Fruit fly (Drosophila melanogaster) whole organism, embryonic: ENCODE results near the gene pnt.

Experiments used
- ATbp ChIP-seq: fragments of 200-800 bp; sonication (Bioruptor generic); optimal IDR thresholded peaks from 2 replicates; lab custom pipeline; 2017; ENCODE audit warnings: missing biosample characterization, mild to moderate bottlenecking, missing genetic modification characterization, missing genetic modification reagents
- Ada2b ChIP-seq: fragments of 200-800 bp; sonication (Bioruptor generic); IDR thresholded peaks from 2 replicates; pipeline ENCODE4 v1.3.6; 2022; ENCODE audit warnings: missing biosample characterization, missing genetic modification characterization
- CG10267 ChIP-seq: fragments of 200-800 bp; sonication (Bioruptor generic); optimal IDR thresholded peaks from 2 replicates; lab custom pipeline; 2018; ENCODE audit warnings: missing biosample characterization, mild to moderate bottlenecking, missing genetic modification characterization, moderate library complexity
- CG11085 ChIP-seq: fragments of 200-800 bp; sonication (Bioruptor generic); IDR thresholded peaks from 2 replicates; pipeline ENCODE4 v1.3.6; 2022; ENCODE audit warnings: missing biosample characterization, missing genetic modification characterization
- CG11504 ChIP-seq: fragments of 200-800 bp; sonication (Bioruptor generic); optimal IDR thresholded peaks from 3 replicates; lab custom pipeline; 2019; ENCODE audit warnings: missing biosample characterization, mild to moderate bottlenecking, missing genetic modification characterization, moderate library complexity
- CG12391 ChIP-seq: fragments of 200-800 bp; sonication (Bioruptor generic); optimal IDR thresholded peaks from 3 replicates; lab custom pipeline; 2018; ENCODE audit warnings: missing biosample characterization, mild to moderate bottlenecking, missing genetic modification characterization, moderate library complexity
- CG14710 ChIP-seq: fragments of 200-800 bp; sonication (Bioruptor generic); optimal IDR thresholded peaks from 3 replicates; lab custom pipeline; 2019; ENCODE audit warnings: missing biosample characterization, mild to moderate bottlenecking, missing genetic modification characterization, moderate library complexity
- CG15011 ChIP-seq: fragments of 200-800 bp; sonication (Bioruptor generic); optimal IDR thresholded peaks from 3 replicates; lab custom pipeline; 2018; ENCODE audit warnings: missing biosample characterization, mild to moderate bottlenecking, missing genetic modification characterization
- CG17385 ChIP-seq: fragments of 200-800 bp; sonication (Bioruptor generic); optimal IDR thresholded peaks from 3 replicates; lab custom pipeline; 2018; ENCODE audit warnings: missing biosample characterization, mild to moderate bottlenecking, missing genetic modification characterization
- CG18476 ChIP-seq: fragments of 200-800 bp; sonication (Bioruptor generic); optimal IDR thresholded peaks from 2 replicates; lab custom pipeline; 2016; ENCODE audit warnings: missing biosample characterization, mild to moderate bottlenecking, missing genetic modification characterization
- CG18599 ChIP-seq: fragments of 200-800 bp; sonication (Bioruptor generic); optimal IDR thresholded peaks from 3 replicates; lab custom pipeline; 2017; ENCODE audit warnings: missing biosample characterization, missing genetic modification characterization, mild to moderate bottlenecking, moderate library complexity, missing genetic modification reagents
- CG2120 ChIP-seq: fragments of 200-800 bp; sonication (Bioruptor generic); optimal IDR thresholded peaks from 3 replicates; lab custom pipeline; 2016; ENCODE audit warnings: missing biosample characterization, missing genetic modification characterization
- CG2889 ChIP-seq: fragments of 200-800 bp; sonication (Bioruptor generic); IDR thresholded peaks from 3 replicates; pipeline ENCODE4 v1.3.6; 2022; ENCODE audit warnings: missing biosample characterization, missing genetic modification characterization
- CG3281 ChIP-seq: fragments of 200-800 bp; sonication (Bioruptor generic); optimal IDR thresholded peaks from 3 replicates; lab custom pipeline; 2017; ENCODE audit warnings: missing biosample characterization, mild to moderate bottlenecking, missing genetic modification characterization
- CG33557 ChIP-seq: fragments of 200-800 bp; sonication (Bioruptor generic); optimal IDR thresholded peaks from 2 replicates; lab custom pipeline; 2019; ENCODE audit warnings: missing biosample characterization, mild to moderate bottlenecking, missing genetic modification characterization, moderate library complexity
- CG4360 ChIP-seq: fragments of 200-800 bp; sonication (Bioruptor generic); IDR thresholded peaks from 2 replicates; pipeline ENCODE4 v1.3.6; 2022; ENCODE audit warnings: missing biosample characterization, missing genetic modification characterization
- CG7987 ChIP-seq: fragments of 200-800 bp; sonication (Bioruptor generic); optimal IDR thresholded peaks from 2 replicates; lab custom pipeline; 2018; ENCODE audit warnings: missing biosample characterization, mild to moderate bottlenecking, missing genetic modification characterization, moderate library complexity
- CG8281 ChIP-seq: fragments of 200-800 bp; sonication (Bioruptor generic); optimal IDR thresholded peaks from 2 replicates; lab custom pipeline; 2018; ENCODE audit warnings: missing biosample characterization, mild to moderate bottlenecking, missing genetic modification characterization, moderate library complexity
- CG8924 ChIP-seq: fragments of 200-800 bp; optimal IDR thresholded peaks from 3 replicates; lab custom pipeline; 2019; ENCODE audit warnings: missing biosample characterization, mild to moderate bottlenecking, missing genetic modification characterization, moderate library complexity
- CG9437 ChIP-seq: fragments of 200-800 bp; sonication (Bioruptor generic); optimal IDR thresholded peaks from 2 replicates; lab custom pipeline; 2018; ENCODE audit warnings: missing biosample characterization, mild to moderate bottlenecking, missing genetic modification characterization
- Chrac-16 ChIP-seq: fragments of 200-800 bp; sonication (Bioruptor generic); optimal IDR thresholded peaks from 3 replicates; lab custom pipeline; 2016; ENCODE audit warnings: missing biosample characterization, missing genetic modification characterization
- CoRest ChIP-seq: fragments of 200-800 bp; sonication (Bioruptor generic); optimal IDR thresholded peaks from 3 replicates; lab custom pipeline; 2018; ENCODE audit warnings: missing biosample characterization, mild to moderate bottlenecking, missing genetic modification characterization, moderate library complexity
- HLH4C ChIP-seq: fragments of 200-800 bp; sonication (Bioruptor generic); IDR thresholded peaks from 3 replicates; pipeline ENCODE4 v1.3.6; 2022; ENCODE audit warnings: missing biosample characterization, missing genetic modification characterization; ENCODE audit not compliant: partially characterized antibody
- Hey ChIP-seq: fragments of 200-800 bp; sonication (Bioruptor generic); optimal IDR thresholded peaks from 3 replicates; lab custom pipeline; 2018; ENCODE audit warnings: missing biosample characterization, mild to moderate bottlenecking, missing genetic modification characterization
- Hmr ChIP-seq: fragments of 200-800 bp; sonication (Bioruptor generic); optimal IDR thresholded peaks from 3 replicates; lab custom pipeline; 2017; ENCODE audit warnings: mild to moderate bottlenecking, missing biosample characterization, missing genetic modification reagents, missing genetic modification characterization
- Ravus ChIP-seq: fragments of 200-800 bp; sonication (Bioruptor generic); IDR thresholded peaks from 2 replicates; pipeline ENCODE4 v1.3.6; 2022; ENCODE audit warnings: missing biosample characterization, missing genetic modification characterization
- Rfx ChIP-seq: fragments of 200-800 bp; sonication (Bioruptor generic); IDR thresholded peaks from 2 replicates; pipeline ENCODE4 v1.3.6; 2022; ENCODE audit warnings: missing biosample characterization, missing genetic modification characterization
- Rx ChIP-seq: fragments of 200-800 bp; sonication (Bioruptor generic); IDR thresholded peaks from 2 replicates; pipeline ENCODE4 v1.3.6; 2022; ENCODE audit warnings: missing biosample characterization, missing genetic modification characterization
- Six4 ChIP-seq: fragments of 200-800 bp; sonication (Bioruptor generic); optimal IDR thresholded peaks from 2 replicates; lab custom pipeline; 2016; ENCODE audit warnings: missing biosample characterization, missing genetic modification characterization
- ac ChIP-seq: fragments of 200-800 bp; sonication (Bioruptor generic); optimal IDR thresholded peaks from 3 replicates; lab custom pipeline; 2017; ENCODE audit warnings: missing biosample characterization, mild to moderate bottlenecking, missing genetic modification characterization
- ap ChIP-seq: fragments of 200-800 bp; sonication (Bioruptor generic); IDR thresholded peaks from 2 replicates; pipeline ENCODE4 v1.3.6; 2022; ENCODE audit warnings: missing biosample characterization, missing genetic modification characterization
- bbx ChIP-seq: fragments of 200-800 bp; sonication (Bioruptor generic); IDR thresholded peaks from 2 replicates; pipeline ENCODE4 v1.3.6; 2022; ENCODE audit warnings: missing biosample characterization, missing genetic modification characterization; ENCODE audit not compliant: partially characterized antibody
- crp ChIP-seq, 2 experiments: fragments of 200-800 bp; sonication (Bioruptor generic); optimal IDR thresholded peaks; 2 replicates in 1 of 2; 3 replicates in 1 of 2; lab custom pipeline; 2017; ENCODE audit warnings: missing biosample characterization in 2 of 2, missing genetic modification characterization in 2 of 2, mild to moderate bottlenecking in 1 of 2, moderate library complexity in 1 of 2
- dm ChIP-seq: fragments of 200-800 bp; sonication (Bioruptor generic); optimal IDR thresholded peaks from 3 replicates; lab custom pipeline; 2016; ENCODE audit warnings: missing biosample characterization, missing genetic modification characterization
- dmrt11E ChIP-seq: fragments of 200-800 bp; sonication (Bioruptor generic); optimal IDR thresholded peaks from 3 replicates; lab custom pipeline; 2018; ENCODE audit warnings: missing biosample characterization, mild to moderate bottlenecking, missing genetic modification characterization, moderate library complexity
- gcm ChIP-seq: fragments of 200-800 bp; sonication (Bioruptor generic); optimal IDR thresholded peaks from 2 replicates; lab custom pipeline; 2019; ENCODE audit warnings: missing biosample characterization, mild to moderate bottlenecking, missing genetic modification characterization, moderate library complexity
- jigr1 ChIP-seq: fragments of 200-800 bp; sonication (Bioruptor generic); IDR thresholded peaks from 3 replicates; pipeline ENCODE4 v1.3.6; 2022; ENCODE audit warnings: missing biosample characterization, missing genetic modification characterization
- jing ChIP-seq: fragments of 200-800 bp; sonication (Bioruptor generic); optimal IDR thresholded peaks from 2 replicates; lab custom pipeline; 2018; ENCODE audit warnings: missing biosample characterization, mild to moderate bottlenecking, missing genetic modification characterization
- jumu ChIP-seq: fragments of 200-800 bp; sonication (Bioruptor generic); optimal IDR thresholded peaks from 3 replicates; lab custom pipeline; 2016; ENCODE audit warnings: missing biosample characterization, missing genetic modification characterization
- klu ChIP-seq: fragments of 200-800 bp; sonication (Bioruptor generic); IDR thresholded peaks from 2 replicates; pipeline ENCODE4 v1.3.6; 2022; ENCODE audit warnings: missing biosample characterization, missing genetic modification characterization
- luna ChIP-seq: fragments of 200-800 bp; sonication (Bioruptor generic); optimal IDR thresholded peaks from 2 replicates; lab custom pipeline; 2016; ENCODE audit warnings: missing biosample characterization, missing genetic modification characterization
- pzg ChIP-seq: fragments of 200-800 bp; sonication (Bioruptor generic); optimal IDR thresholded peaks from 3 replicates; lab custom pipeline; 2018; ENCODE audit warnings: missing biosample characterization, mild to moderate bottlenecking, missing genetic modification characterization, moderate library complexity
- ranshi ChIP-seq: fragments of 200-800 bp; sonication (Bioruptor generic); IDR thresholded peaks from 2 replicates; pipeline ENCODE4 v1.3.6; 2022; ENCODE audit warnings: missing biosample characterization, missing genetic modification characterization
- row ChIP-seq: fragments of 200-800 bp; sonication (Bioruptor generic); IDR thresholded peaks from 3 replicates; pipeline ENCODE4 v1.3.6; 2022; ENCODE audit warnings: missing biosample characterization, missing genetic modification characterization
- sens ChIP-seq: fragments of 200-800 bp; sonication (Bioruptor generic); peaks from one replicate; lab custom pipeline; 2016; ENCODE audit warnings: missing biosample characterization, missing genetic modification characterization
- stc ChIP-seq: fragments of 200-800 bp; sonication (Bioruptor generic); IDR thresholded peaks from 2 replicates; pipeline ENCODE4 v1.3.6; 2022; ENCODE audit warnings: missing biosample characterization, missing genetic modification characterization
- tll ChIP-seq, 2 experiments: fragments of 200-800 bp in 1 of 2; fragments of >200 bp in 1 of 2; sonication (Bioruptor generic) in 1 of 2; optimal IDR thresholded peaks; 2 replicates each; lab custom pipeline; 2017 to 2019; ENCODE audit warnings: missing biosample characterization in 2 of 2, missing genetic modification characterization in 2 of 2, mild to moderate bottlenecking in 1 of 2, moderate library complexity in 1 of 2
- trem ChIP-seq: fragments of 200-800 bp; optimal IDR thresholded peaks from 3 replicates; lab custom pipeline; 2019; ENCODE audit warnings: missing biosample characterization, mild to moderate bottlenecking, missing genetic modification characterization, moderate library complexity
- twi ChIP-seq: fragments of 200-800 bp; optimal IDR thresholded peaks from 2 replicates; lab custom pipeline; 2019; ENCODE audit warnings: missing biosample characterization, mild to moderate bottlenecking, missing genetic modification characterization, moderate library complexity
- wdn ChIP-seq: fragments of 200-800 bp; sonication (Bioruptor generic); IDR thresholded peaks from 2 replicates; pipeline ENCODE4 v1.3.6; 2022; ENCODE audit warnings: missing biosample characterization, missing genetic modification characterization

The pnt gene

DNA sequence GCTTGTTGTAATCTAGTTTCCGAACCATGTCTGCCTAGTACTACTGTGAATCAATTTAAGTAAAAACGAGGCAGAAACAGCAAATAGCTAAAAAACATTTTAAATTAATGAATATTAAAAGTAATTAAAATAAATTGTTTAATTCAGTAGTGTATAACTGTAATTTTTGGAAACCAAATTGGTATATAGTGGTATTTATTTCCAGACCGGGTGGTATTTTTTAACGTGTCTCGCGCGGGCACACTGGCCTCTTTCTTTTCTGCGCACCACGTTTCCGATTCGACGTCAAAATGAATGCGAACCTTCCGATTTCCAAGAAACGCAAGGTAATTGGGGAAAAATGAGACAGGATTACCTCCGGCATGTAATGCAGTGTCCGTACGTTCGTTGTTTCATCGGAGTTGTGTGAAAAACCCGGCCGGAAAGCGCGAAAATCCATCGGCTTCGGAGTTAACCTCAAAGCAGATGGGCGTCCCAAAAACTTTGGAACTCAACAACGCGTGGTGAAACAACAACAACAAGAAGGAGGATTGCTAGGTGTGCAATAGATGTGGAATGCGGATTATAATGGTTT lies 12.7 kb upstream of the pnt start, which contains the start of gene RpS3 (continued):
- TF ChIP-seq CG2120 (GFP tag; lab: Kevin White, UChicago) (no peak), CG14710 (tag; lab: Kevin White, UChicago) (peak; percentile 99), Rfx (GFP tag; lab: Robert Waterston, UW) (no peak), Hey (tag; lab: Kevin White, UChicago) (no peak), luna (GFP tag; lab: Kevin White, UChicago) (no peak), jigr1 (GFP tag; lab: Robert Waterston, UW) (no peak), klu (GFP tag; lab: Robert Waterston, UW) (no peak), CG12391 (tag; lab: Kevin White, UChicago) (peak; percentile 56), Hmr (peak; percentile 57), twi (tag; lab: Kevin White, UChicago) (no peak), ac (GFP tag; lab: Kevin White, UChicago) (no peak), stc (GFP tag; lab: Robert Waterston, UW) (peak; percentile 16; the same call in 1 of the 2 replicates), Six4 (GFP tag; lab: Kevin White, UChicago) (no peak), ATbp (GFP tag; lab: Kevin White, UChicago) (no peak), CG7987 (GFP tag; lab: Kevin White, UChicago) (peak; percentile 2), Chrac-16 (GFP tag; lab: Kevin White, UChicago) (no peak), gcm (peak; percentile 16), dmrt11E (tag; lab: Kevin White, UChicago) (no peak), CG15011 (GFP tag; lab: Kevin White, UChicago) (peak; percentile 3), CG8281 (no peak), row (0 out of 3 replicates have a peak, but pooled peaks have one; percentile 8), CG10267 (tag; lab: Kevin White, UChicago) (peak; percentile 69), Ravus (GFP tag; lab: Robert Waterston, UW) (no peak), CoRest (tag; lab: Kevin White, UChicago) (peak; percentile 50), Ada2b (GFP tag; lab: Robert Waterston, UW) (no peak), CG11504 (tag; lab: Kevin White, UChicago) (peak; percentile 57), CG8924 (peak; percentile 42), bbx (GFP tag; lab: Robert Waterston, UW) (peak; percentile 53; the same call in 1 of the 2 replicates), pzg (GFP tag; lab: Kevin White, UChicago) (peak; percentile 64), HLH4C (GFP tag; lab: Robert Waterston, UW) (no peak), jumu (GFP tag; lab: Kevin White, UChicago) (no peak), CG17385 (GFP tag; lab: Kevin White, UChicago) (peak; percentile 48), wdn (GFP tag; lab: Robert Waterston, UW) (no peak), CG18599 (GFP tag; lab: Kevin White, UChicago) (no peak), jing (GFP tag; lab: Kevin White, UChicago) (no peak), CG4360 (GFP tag; lab: Robert Waterston, UW) (peak; percentile 81), crp (GFP tag; optimal IDR thresholded peaks at IDR 0.05; lab: Kevin White, UChicago) (no peak), CG18476 (GFP tag; lab: Kevin White, UChicago) (no peak), tll (GFP tag; optimal IDR thresholded peaks at IDR 0.05; lab: Kevin White, UChicago) (no peak), ap (GFP tag; lab: Robert Waterston, UW) (no peak), dm (GFP tag; lab: Kevin White, UChicago) (peak; percentile 99), CG3281 (peak; percentile 64), trem (tag; lab: Kevin White, UChicago) (peak; percentile 77), ranshi (GFP tag; lab: Robert Waterston, UW) (no peak), CG11085 (no peak), CG9437 (GFP tag; lab: Kevin White, UChicago) (no peak), Rx (GFP tag; lab: Robert Waterston, UW) (no peak), CG2889 (GFP tag; lab: Robert Waterston, UW) (no peak), sens (GFP tag; lab: Kevin White, UChicago) (peak; percentile 81), CG33557 (no peak)
